Fruit fly (Drosophila melanogaster) whole organism: ENCODE results near the gene Sar1.

Source experiments
- CG8478 ChIP-seq: fragments of >200 bp; optimal IDR thresholded peaks from 2 replicates; lab custom pipeline; 2018; ENCODE audit warnings: inconsistent platforms
- Dll ChIP-seq: fragments of >200 bp; optimal IDR thresholded peaks from 2 replicates; lab custom pipeline; 2017
- EcR ChIP-seq, 2 experiments: fragments of >200 bp; optimal IDR thresholded peaks; 2 replicates each; lab custom pipeline; 2017; ENCODE audit warnings: missing biosample characterization in 2 of 2, missing genetic modification characterization in 2 of 2, missing genetic modification reagents in 2 of 2
- pan ChIP-seq: fragments of >200 bp; optimal IDR thresholded peaks from 2 replicates; lab custom pipeline; 2017
- psq ChIP-seq: fragments of >200 bp; optimal IDR thresholded peaks from 2 replicates; lab custom pipeline; 2017
- usp ChIP-seq: fragments of >200 bp; optimal IDR thresholded peaks from 2 replicates; lab custom pipeline; 2017; ENCODE audit warnings: missing biosample characterization, missing genetic modification characterization, mixed read lengths

DNA sequence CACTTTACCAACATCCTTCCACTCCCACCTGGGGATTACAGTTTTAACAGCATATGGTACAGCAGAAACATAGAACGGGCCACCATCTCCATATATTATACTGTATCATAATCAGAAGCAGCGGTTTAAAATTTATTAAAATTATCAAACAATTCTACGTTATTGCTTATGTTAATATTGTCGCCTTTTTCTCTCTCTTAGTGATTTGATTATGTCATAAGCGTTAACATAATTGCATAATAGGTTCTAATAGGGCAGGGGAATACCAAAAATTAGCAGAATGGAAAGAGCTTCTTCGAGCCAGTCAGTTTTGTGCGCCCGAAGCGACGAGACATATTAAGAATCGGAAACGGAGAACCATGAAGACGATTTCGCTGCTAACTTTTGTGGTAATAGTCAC is 24.8 kb upstream of the Sar1 start, which contains the start of gene CG13862:
- no peak for TF ChIP-seq usp (GFP tag; lab: Kevin White, UChicago)
- no peak for TF ChIP-seq Dll (lab: Kevin White, UChicago)
- no peak for TF ChIP-seq CG8478 (lab: Kevin White, UChicago)
- no peak for TF ChIP-seq EcR (GFP tag; optimal IDR thresholded peaks at IDR 0.05; lab: Kevin White, UChicago)
- TF ChIP-seq psq, result no peak
- no peak for TF ChIP-seq pan (lab: Kevin White, UChicago)
